Fruit fly (Drosophila melanogaster): Measurements from ENCODE around the gene Sec10.

DNA sequence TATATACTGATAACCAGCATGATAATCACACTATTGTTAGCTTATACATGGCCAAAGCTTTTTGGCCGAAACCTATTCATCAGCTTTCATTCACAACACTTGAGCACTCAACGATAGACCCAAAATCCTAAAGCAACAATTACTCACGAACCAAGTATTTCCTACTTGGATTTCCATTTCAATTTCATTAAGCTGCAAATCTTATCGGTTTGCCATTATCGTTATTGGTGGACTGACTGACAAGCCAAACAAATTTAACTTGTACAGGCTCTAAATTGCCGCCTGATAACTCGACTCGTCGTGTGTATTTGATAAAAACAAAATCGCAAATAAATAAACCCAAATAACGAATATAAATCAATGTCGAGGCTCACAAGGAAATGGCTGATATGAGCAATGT is 49.7 kb upstream of the Sec10 start:
- TF ChIP-seq dac (GFP tag; optimal IDR thresholded peaks at IDR 0.05) (no peak), CG6808 (GFP tag; optimal IDR thresholded peaks at IDR 0.05) (no peak), CG11762 (GFP tag; optimal IDR thresholded peaks at IDR 0.05; ENCODE audit: insufficient read depth) (no peak), CG6163 (GFP tag; IDR thresholded peaks at IDR 0.05) (no peak), acj6 (GFP tag; optimal IDR thresholded peaks at IDR 0.05) (no peak), eg (GFP tag; IDR thresholded peaks at IDR 0.05) (no peak), CG15336 (GFP tag; IDR thresholded peaks at IDR 0.05) (no peak), salr (GFP tag; optimal IDR thresholded peaks at IDR 0.05) (no peak)
